Worm (Caenorhabditis elegans): Measurements from ENCODE around the gene phy-3.

DNA sequence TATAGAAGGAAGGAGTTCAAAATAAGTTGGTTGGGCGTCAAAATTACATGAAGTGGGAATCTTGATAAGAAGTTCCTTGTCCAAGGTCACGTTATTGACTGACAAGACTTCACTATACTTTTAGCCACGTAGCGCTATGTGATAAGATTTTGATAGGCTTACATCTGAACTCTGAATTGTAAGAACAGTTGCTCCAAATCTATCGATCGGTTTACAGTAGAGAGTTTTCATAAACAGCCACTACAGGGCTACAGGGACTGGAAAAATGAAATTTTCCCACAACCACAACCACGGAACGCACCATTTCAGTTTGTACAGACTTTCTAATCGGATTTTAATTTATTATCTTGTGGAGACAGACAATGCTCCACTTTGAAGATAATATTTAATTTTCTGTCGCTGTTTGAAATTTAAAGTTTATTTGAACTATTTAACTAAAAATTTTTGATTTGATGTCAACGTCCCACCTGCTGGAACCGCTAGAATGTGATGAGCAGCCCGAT lies 25.1 kb downstream of the phy-3 start, which contains the start of the genes clec-31 and clec-22:
- no peak for TF ChIP-seq nhr-237 (tag; optimal IDR thresholded peaks at IDR 0.05)
- no peak for TF ChIP-seq egl-27 (tag; optimal IDR thresholded peaks at IDR 0.05)
- TF ChIP-seq dsc-1 (tag; optimal IDR thresholded peaks at IDR 0.05) = no peak

All from whole organism, L1 larva.